Fruit fly (Drosophila melanogaster) whole organism, embryonic: Measurements from ENCODE around the gene bab1.

Experiments
- Aef1 ChIP-seq: fragments of 200-800 bp; sonication (Bioruptor generic); IDR thresholded peaks from 3 replicates; pipeline ENCODE4 v1.3.6; 2022; ENCODE audit warnings: missing biosample characterization, missing genetic modification characterization
- Bgb ChIP-seq: fragments of 200-800 bp; sonication (Bioruptor generic); IDR thresholded peaks from 2 replicates; pipeline ENCODE4 v1.3.6; 2022; ENCODE audit warnings: missing biosample characterization, missing genetic modification characterization; ENCODE audit not compliant: partially characterized antibody
- CG10959 ChIP-seq: fragments of 200-800 bp; sonication (Bioruptor generic); IDR thresholded peaks from 2 replicates; pipeline ENCODE4 v1.3.6; 2022; ENCODE audit warnings: missing biosample characterization, missing genetic modification characterization
- CG11085 ChIP-seq: fragments of 200-800 bp; sonication (Bioruptor generic); IDR thresholded peaks from 2 replicates; pipeline ENCODE4 v1.3.6; 2022; ENCODE audit warnings: missing biosample characterization, missing genetic modification characterization
- CG11456 ChIP-seq: fragments of 200-800 bp; sonication (Bioruptor generic); IDR thresholded peaks from 3 replicates; pipeline ENCODE4 v1.3.6; 2022; ENCODE audit warnings: missing biosample characterization, missing genetic modification characterization
- CG12391 ChIP-seq: fragments of 200-800 bp; sonication (Bioruptor generic); optimal IDR thresholded peaks from 3 replicates; lab custom pipeline; 2018; ENCODE audit warnings: missing biosample characterization, mild to moderate bottlenecking, missing genetic modification characterization, moderate library complexity
- CG14667 ChIP-seq: fragments of 200-800 bp; sonication (Bioruptor generic); IDR thresholded peaks from 2 replicates; pipeline ENCODE4 v1.3.6; 2022; ENCODE audit warnings: missing biosample characterization, missing genetic modification characterization
- CG18476 ChIP-seq: fragments of 200-800 bp; sonication (Bioruptor generic); optimal IDR thresholded peaks from 2 replicates; lab custom pipeline; 2016; ENCODE audit warnings: missing biosample characterization, mild to moderate bottlenecking, missing genetic modification characterization
- CG2120 ChIP-seq: fragments of 200-800 bp; sonication (Bioruptor generic); optimal IDR thresholded peaks from 3 replicates; lab custom pipeline; 2016; ENCODE audit warnings: missing biosample characterization, missing genetic modification characterization
- CG2129 ChIP-seq: fragments of 200-800 bp; sonication (Bioruptor generic); IDR thresholded peaks from 2 replicates; pipeline ENCODE4 v1.3.6; 2022; ENCODE audit warnings: missing biosample characterization, missing genetic modification characterization; ENCODE audit not compliant: partially characterized antibody
- CG31365 ChIP-seq: fragments of 200-800 bp; sonication (Bioruptor generic); optimal IDR thresholded peaks from 2 replicates; lab custom pipeline; 2018; ENCODE audit warnings: missing biosample characterization, mild to moderate bottlenecking, missing genetic modification characterization
- CG4617 ChIP-seq: fragments of 200-800 bp; sonication (Bioruptor generic); optimal IDR thresholded peaks from 3 replicates; lab custom pipeline; 2016; ENCODE audit warnings: missing biosample characterization, missing genetic modification characterization, borderline replicate concordance
- CG8290 ChIP-seq, 3 experiments: fragments of 200-800 bp; sonication (Bioruptor generic); optimal IDR thresholded peaks; 2 replicates each; lab custom pipeline; 2016 to 2019; ENCODE audit warnings: missing biosample characterization in 3 of 3, missing genetic modification characterization in 3 of 3, mild to moderate bottlenecking in 2 of 3, moderate library complexity in 1 of 3
- CG9727 ChIP-seq: fragments of 200-800 bp; sonication (Bioruptor generic); optimal IDR thresholded peaks from 3 replicates; lab custom pipeline; 2017; ENCODE audit warnings: missing biosample characterization, mild to moderate bottlenecking, missing genetic modification characterization
- CTCF ChIP-seq: fragments of 200-800 bp; sonication (Bioruptor generic); optimal IDR thresholded peaks from 2 replicates; lab custom pipeline; 2017; ENCODE audit warnings: missing biosample characterization, mild to moderate bottlenecking, missing genetic modification characterization, moderate library complexity
- CrebB ChIP-seq: fragments of 200-800 bp; sonication (Bioruptor generic); optimal IDR thresholded peaks from 3 replicates; lab custom pipeline; 2018; ENCODE audit warnings: missing biosample characterization, mild to moderate bottlenecking, missing genetic modification characterization
- Dek ChIP-seq: fragments of 200-800 bp; sonication (Bioruptor generic); optimal IDR thresholded peaks from 3 replicates; lab custom pipeline; 2019; ENCODE audit warnings: missing biosample characterization, mild to moderate bottlenecking, missing genetic modification characterization, moderate library complexity
- Dref ChIP-seq: fragments of 200-800 bp; sonication (Bioruptor generic); IDR thresholded peaks from 2 replicates; pipeline ENCODE4 v1.3.6; 2022; ENCODE audit warnings: missing biosample characterization, missing genetic modification characterization
- ERR ChIP-seq: fragments of 200-800 bp; sonication (Bioruptor generic); optimal IDR thresholded peaks from 2 replicates; lab custom pipeline; 2016; ENCODE audit warnings: missing biosample characterization, missing genetic modification characterization
- Ets65A ChIP-seq: fragments of 200-800 bp; sonication (Bioruptor generic); peaks from one replicate; lab custom pipeline; 2016; ENCODE audit warnings: missing biosample characterization, missing genetic modification characterization
- H15 ChIP-seq: fragments of 200-800 bp; sonication (Bioruptor generic); IDR thresholded peaks from 3 replicates; pipeline ENCODE4 v1.3.6; 2022; ENCODE audit warnings: missing biosample characterization, missing genetic modification characterization
- HHEX ChIP-seq: fragments of 200-800 bp; sonication (Bioruptor generic); optimal IDR thresholded peaks from 3 replicates; lab custom pipeline; 2017; ENCODE audit warnings: missing biosample characterization, mild to moderate bottlenecking, missing genetic modification characterization, missing genetic modification reagents
- Hr78 ChIP-seq, 2 experiments: fragments of 200-800 bp in 1 of 2; fragments of >200 bp in 1 of 2; sonication (Bioruptor generic) in 1 of 2; optimal IDR thresholded peaks; 2 replicates each; lab custom pipeline; 2017 to 2019; ENCODE audit warnings: missing biosample characterization in 2 of 2, missing genetic modification characterization in 2 of 2, mild to moderate bottlenecking in 1 of 2, moderate library complexity in 1 of 2
- Lpt ChIP-seq: fragments of >200 bp; optimal IDR thresholded peaks from 2 replicates; lab custom pipeline; 2018; ENCODE audit warnings: missing biosample characterization, missing genetic modification characterization
- Neu2 ChIP-seq: fragments of 200-800 bp; sonication (Bioruptor generic); optimal IDR thresholded peaks from 3 replicates; lab custom pipeline; 2016; ENCODE audit warnings: missing biosample characterization, missing genetic modification characterization, borderline replicate concordance
- Nf-YB ChIP-seq: fragments of 200-800 bp; sonication (Bioruptor generic); optimal IDR thresholded peaks from 3 replicates; lab custom pipeline; 2019; ENCODE audit warnings: missing biosample characterization, mild to moderate bottlenecking, missing genetic modification characterization, moderate library complexity
- Side ChIP-seq: fragments of 200-800 bp; sonication (Bioruptor generic); optimal IDR thresholded peaks from 2 replicates; lab custom pipeline; 2016; ENCODE audit warnings: missing biosample characterization, missing genetic modification characterization
- Sry-δ ChIP-seq: fragments of 200-800 bp; sonication (Bioruptor generic); optimal IDR thresholded peaks from 2 replicates; lab custom pipeline; 2016; ENCODE audit warnings: missing biosample characterization, missing genetic modification characterization
- Trl ChIP-seq, 3 experiments: fragments of >200 bp in 2 of 3; fragments of 200-800 bp in 1 of 3; sonication (Bioruptor generic) in 1 of 3; optimal IDR thresholded peaks; 2 replicates in 1 of 3; 3 replicates in 2 of 3; lab custom pipeline; 2016 to 2017; ENCODE audit warnings: missing biosample characterization in 1 of 3, missing genetic modification characterization in 1 of 3
- ac ChIP-seq: fragments of 200-800 bp; sonication (Bioruptor generic); optimal IDR thresholded peaks from 3 replicates; lab custom pipeline; 2017; ENCODE audit warnings: missing biosample characterization, mild to moderate bottlenecking, missing genetic modification characterization
- cas ChIP-seq: fragments of 200-800 bp; sonication (Bioruptor generic); IDR thresholded peaks from 2 replicates; pipeline ENCODE4 v1.3.6; 2022; ENCODE audit warnings: missing biosample characterization, missing genetic modification characterization
- cato ChIP-seq: fragments of 200-800 bp; sonication (Bioruptor generic); optimal IDR thresholded peaks from 2 replicates; lab custom pipeline; 2016; ENCODE audit warnings: missing biosample characterization, missing genetic modification characterization, borderline replicate concordance
- caup ChIP-seq: fragments of 200-800 bp; sonication (Bioruptor generic); optimal IDR thresholded peaks from 3 replicates; lab custom pipeline; 2017; ENCODE audit warnings: missing biosample characterization, mild to moderate bottlenecking, missing genetic modification characterization, moderate library complexity; ENCODE audit not compliant: severe bottlenecking
- chif ChIP-seq, 2 experiments: fragments of 200-800 bp; sonication (Bioruptor generic); optimal IDR thresholded peaks; 3 replicates each; lab custom pipeline; 2016; ENCODE audit warnings: missing biosample characterization in 2 of 2, missing genetic modification characterization in 2 of 2
- da ChIP-seq: fragments of 200-800 bp; sonication (Bioruptor generic); optimal IDR thresholded peaks from 2 replicates; lab custom pipeline; 2016; ENCODE audit warnings: missing biosample characterization, missing genetic modification characterization
- fd64A ChIP-seq: fragments of 200-800 bp; sonication (Bioruptor generic); optimal IDR thresholded peaks from 3 replicates; lab custom pipeline; 2018; ENCODE audit warnings: missing biosample characterization, mild to moderate bottlenecking, missing genetic modification characterization
- hbn ChIP-seq: fragments of 200-800 bp; sonication (Bioruptor generic); IDR thresholded peaks from 2 replicates; pipeline ENCODE4 v1.3.6; 2022; ENCODE audit warnings: missing biosample characterization, missing genetic modification characterization; ENCODE audit not compliant: partially characterized antibody
- jing ChIP-seq: fragments of 200-800 bp; sonication (Bioruptor generic); optimal IDR thresholded peaks from 2 replicates; lab custom pipeline; 2018; ENCODE audit warnings: missing biosample characterization, mild to moderate bottlenecking, missing genetic modification characterization
- kah ChIP-seq: fragments of 200-800 bp; sonication (Bioruptor generic); optimal IDR thresholded peaks from 2 replicates; lab custom pipeline; 2018; ENCODE audit warnings: missing biosample characterization, mild to moderate bottlenecking, missing genetic modification characterization
- lbe ChIP-seq: fragments of 200-800 bp; sonication (Bioruptor generic); optimal IDR thresholded peaks from 2 replicates; lab custom pipeline; 2016; ENCODE audit warnings: missing biosample characterization, mild to moderate bottlenecking, missing genetic modification characterization
- pan ChIP-seq, 4 experiments: fragments of >200 bp in 3 of 4; fragments of 200-800 bp in 1 of 4; sonication (Bioruptor generic) in 1 of 4; optimal IDR thresholded peaks in 3 of 4; IDR thresholded peaks in 1 of 4; 2 replicates each; pipeline versions ENCODE4 v1.3.6 to Lab custom; 2017 to 2022; ENCODE audit warnings: missing biosample characterization in 2 of 4, missing genetic modification characterization in 2 of 4, mixed read lengths in 1 of 4
- pnt ChIP-seq: fragments of 200-800 bp; sonication (Bioruptor generic); optimal IDR thresholded peaks from 3 replicates; lab custom pipeline; 2016; ENCODE audit warnings: missing biosample characterization, missing genetic modification characterization
- row ChIP-seq: fragments of 200-800 bp; sonication (Bioruptor generic); IDR thresholded peaks from 3 replicates; pipeline ENCODE4 v1.3.6; 2022; ENCODE audit warnings: missing biosample characterization, missing genetic modification characterization
- sisA ChIP-seq: fragments of 200-800 bp; sonication (Bioruptor generic); IDR thresholded peaks from 2 replicates; pipeline ENCODE4 v1.3.6; 2022; ENCODE audit warnings: missing biosample characterization, missing genetic modification characterization
- unpg ChIP-seq: fragments of 200-800 bp; sonication (Bioruptor generic); optimal IDR thresholded peaks from 3 replicates; lab custom pipeline; 2018; ENCODE audit warnings: missing biosample characterization, mild to moderate bottlenecking, missing genetic modification characterization, moderate library complexity
- vnd ChIP-seq: fragments of 200-800 bp; sonication (Bioruptor generic); IDR thresholded peaks from 3 replicates; pipeline ENCODE4 v1.3.6; 2022; ENCODE audit warnings: missing biosample characterization, missing genetic modification characterization; ENCODE audit not compliant: partially characterized antibody

Gene bab1

dm6 chr3L:1096944-1097911, 3.7 kb downstream of the bab1 start (continued):
- TF ChIP-seq caup (GFP tag; lab: Kevin White, UChicago) (no peak), Aef1 (GFP tag; lab: Robert Waterston, UW) (no peak), sisA (GFP tag; lab: Robert Waterston, UW) (peak; percentile 50; the same call in 1 of the 2 replicates), Sry-δ (GFP tag; lab: Kevin White, UChicago) (no peak), row (GFP tag; lab: Robert Waterston, UW) (peak; percentile 44; the same call in 2 of the 3 replicates), CG14667 (GFP tag; lab: Robert Waterston, UW) (peak; percentile 21; the same call in 1 of the 2 replicates), CG4617 (GFP tag; lab: Kevin White, UChicago) (no peak), CG10959 (peak; percentile 72), vnd (GFP tag; lab: Robert Waterston, UW) (no peak), fd64A (GFP tag; lab: Kevin White, UChicago) (peak; percentile 10), CG8290 (GFP tag; optimal IDR thresholded peaks at IDR 0.05; lab: Kevin White, UChicago) (peak; percentile 63), CG8290 (tag; optimal IDR thresholded peaks at IDR 0.05; lab: Kevin White, UChicago) (no peak), cas (GFP tag; lab: Robert Waterston, UW) (no peak), Ets65A (GFP tag; lab: Kevin White, UChicago) (peak; percentile 39), Neu2 (GFP tag; lab: Kevin White, UChicago) (no peak), CG11085 (GFP tag; lab: Robert Waterston, UW) (no peak), lbe (GFP tag; lab: Kevin White, UChicago) (peak; percentile 85), Bgb (GFP tag; lab: Robert Waterston, UW) (no peak), Lpt (no peak), CG2129 (GFP tag; lab: Robert Waterston, UW) (no peak), CTCF (GFP tag; lab: Kevin White, UChicago) (no peak), pnt (peak; percentile 17), H15 (GFP tag; lab: Robert Waterston, UW) (0 out of 3 replicates have a peak, but pooled peaks have one; percentile 33), Hr78 (GFP tag; optimal IDR thresholded peaks at IDR 0.05; lab: Kevin White, UChicago) (peak in 1 of 2 experiments; percentile 4), unpg (peak; percentile 33), jing (GFP tag; lab: Kevin White, UChicago) (peak; percentile 26), CG18476 (GFP tag; lab: Kevin White, UChicago) (peak; percentile 14), cato (GFP tag; lab: Kevin White, UChicago) (peak; percentile 9), CG31365 (no peak), CG2120 (no peak), da (GFP tag; lab: Kevin White, UChicago) (no peak), CrebB (no peak), pan (optimal IDR thresholded peaks at IDR 0.05; lab: Kevin White, UChicago) (no peak), pan (GFP tag; optimal IDR thresholded peaks at IDR 0.05 in 1 of 2, IDR thresholded peaks at IDR 0.05 in 1 of 2) (peak in 1 of 2 experiments; percentile 29), Side (peak; percentile 46), ERR (GFP tag; lab: Kevin White, UChicago) (no peak), ac (GFP tag; lab: Kevin White, UChicago) (peak; percentile 31), chif (GFP tag; optimal IDR thresholded peaks at IDR 0.05; lab: Kevin White, UChicago) (peak in 1 of 2 experiments; percentile 63), kah (GFP tag; lab: Kevin White, UChicago) (no peak), CG12391 (peak; percentile 59), CG11456 (GFP tag; lab: Robert Waterston, UW) (no peak), Nf-YB (GFP tag; lab: Kevin White, UChicago) (peak; percentile 9), Dek (tag; lab: Kevin White, UChicago) (no peak), Dref (no peak), HHEX (GFP tag; lab: Kevin White, UChicago) (no peak), Trl (optimal IDR thresholded peaks at IDR 0.05; lab: Kevin White, UChicago) (no peak), Trl (GFP tag; optimal IDR thresholded peaks at IDR 0.05; lab: Kevin White, UChicago) (peak; percentile 3), CG9727 (GFP tag; lab: Kevin White, UChicago) (peak; percentile 75), hbn (GFP tag; lab: Robert Waterston, UW) (no peak)
